Fruit fly (Drosophila melanogaster): ENCODE data around the gene KaiR1D.

The KaiR1D gene

DNA sequence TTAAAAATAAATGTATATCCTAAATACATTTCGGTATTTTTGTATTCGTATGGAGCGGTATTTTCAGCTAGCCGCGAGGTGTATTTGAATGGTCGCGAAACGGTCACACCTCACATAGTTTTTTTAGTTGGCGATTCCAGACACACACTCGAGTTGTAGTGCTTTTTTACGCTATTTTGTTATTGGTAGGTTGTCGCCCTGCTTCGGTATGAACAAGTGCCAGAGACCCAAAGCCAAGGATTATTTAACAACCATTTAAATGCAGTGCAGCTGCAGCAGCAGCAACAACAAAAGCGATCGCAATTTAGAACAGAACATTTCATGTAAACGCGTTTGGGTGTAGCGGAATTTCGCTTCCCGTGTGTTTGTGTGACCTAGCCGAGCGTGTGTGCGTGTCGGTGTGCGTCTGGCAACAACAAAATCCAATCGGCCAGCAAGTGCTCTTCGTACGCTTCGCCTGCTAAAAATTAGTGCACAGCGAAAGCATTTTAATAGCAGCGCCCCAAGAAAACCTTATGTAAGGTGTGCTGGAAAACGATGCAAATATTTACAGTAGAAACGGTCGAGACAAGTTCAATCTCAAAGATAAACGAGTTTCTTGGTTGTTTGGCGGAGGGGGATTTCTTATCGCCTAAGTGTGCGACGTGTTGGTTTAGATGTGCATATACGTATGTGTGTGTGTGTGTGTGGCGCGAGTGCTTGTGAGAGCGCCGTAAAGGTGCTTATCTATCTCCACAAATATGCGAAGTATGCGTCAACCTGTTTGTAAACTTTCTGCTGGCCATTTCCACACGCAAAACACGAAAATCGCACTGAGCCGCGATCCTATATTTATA lies 33.1 kb downstream of the KaiR1D start, which contains the start of gene Synd (continued):
- TF ChIP-seq Sox102F (GFP tag; optimal IDR thresholded peaks at IDR 0.05) (no peak), Sry-β (GFP tag; optimal IDR thresholded peaks at IDR 0.05) (no peak), zfh1 (GFP tag; IDR thresholded peaks at IDR 0.05) (no peak), dmrt11E (tag; optimal IDR thresholded peaks at IDR 0.05) (no peak), unpg (GFP tag; optimal IDR thresholded peaks at IDR 0.05) (no peak), CG11695 (GFP tag; IDR thresholded peaks at IDR 0.05) (0 out of 3 replicates have a peak, but pooled peaks have one; percentile 31), B-H1 (GFP tag; IDR thresholded peaks at IDR 0.05) (no peak), pho (GFP tag; optimal IDR thresholded peaks at IDR 0.05) (no peak), CG30020 (tag; optimal IDR thresholded peaks at IDR 0.05) (no peak), TFAM (GFP tag; optimal IDR thresholded peaks at IDR 0.05) (no peak), Gug (GFP tag; IDR thresholded peaks at IDR 0.05) (no peak), Nf-YB (GFP tag; optimal IDR thresholded peaks at IDR 0.05) (peak; percentile 15), ham (GFP tag; IDR thresholded peaks at IDR 0.05) (no peak), croc (GFP tag; conservative IDR thresholded peaks at IDR 0.05) (no peak), CG6791 (GFP tag; IDR thresholded peaks at IDR 0.05; ENCODE audit: partially characterized antibody) (no peak), CG4707 (GFP tag; optimal IDR thresholded peaks at IDR 0.05) (no peak), Rfx (GFP tag; IDR thresholded peaks at IDR 0.05) (peak; percentile 16; the same call in 1 of the 2 replicates), CG12071 (GFP tag; optimal IDR thresholded peaks at IDR 0.05) (peak; percentile 18), MTF-1 (GFP tag; optimal IDR thresholded peaks at IDR 0.05; ENCODE audit: borderline replicate concordance) (no peak), CG10267 (tag; optimal IDR thresholded peaks at IDR 0.05) (peak; percentile 32), grn (GFP tag; optimal IDR thresholded peaks at IDR 0.05) (peak; percentile 28), Dip3 (GFP tag; optimal IDR thresholded peaks at IDR 0.05) (no peak), Atf-2 (GFP tag; optimal IDR thresholded peaks at IDR 0.05) (no peak), Med (GFP tag) (peak; percentile 81), ERR (GFP tag; optimal IDR thresholded peaks at IDR 0.05) (no peak), Hr39 (optimal IDR thresholded peaks at IDR 0.05) (no peak), bigmax (GFP tag; optimal IDR thresholded peaks at IDR 0.05) (no peak), Usf (GFP tag; optimal IDR thresholded peaks at IDR 0.05) (no peak), sens (GFP tag) (peak; percentile 69), CG11398 (GFP tag; optimal IDR thresholded peaks at IDR 0.05) (peak; percentile 4), CG18262 (tag; optimal IDR thresholded peaks at IDR 0.05) (peak; percentile 10), peb (GFP tag; IDR thresholded peaks at IDR 0.05) (no peak), Chrac-16 (GFP tag; optimal IDR thresholded peaks at IDR 0.05) (no peak), CG2199 (GFP tag; IDR thresholded peaks at IDR 0.05) (no peak), CG42726 (GFP tag; IDR thresholded peaks at IDR 0.05; ENCODE audit: partially characterized antibody) (no peak), CG3847 (GFP tag; IDR thresholded peaks at IDR 0.05) (no peak), CG8944 (GFP tag; optimal IDR thresholded peaks at IDR 0.05) (no peak), CG13287 (GFP tag; IDR thresholded peaks at IDR 0.05; ENCODE audit: partially characterized antibody) (peak; percentile 45), Dp (GFP tag; optimal IDR thresholded peaks at IDR 0.05) (peak; percentile 31), hb (GFP tag; IDR thresholded peaks at IDR 0.05; ENCODE audit: partially characterized antibody) (0 out of 3 replicates have a peak, but pooled peaks have one; percentile 29), fu2 (GFP tag; optimal IDR thresholded peaks at IDR 0.05) (no peak), CG11560 (tag; IDR thresholded peaks at IDR 0.05) (no peak), gsb (GFP tag; IDR thresholded peaks at IDR 0.05) (no peak), MESR4 (GFP tag; optimal IDR thresholded peaks at IDR 0.05) (peak; percentile 92), CG12942 (GFP tag; optimal IDR thresholded peaks at IDR 0.05) (no peak), CG17186 (GFP tag; optimal IDR thresholded peaks at IDR 0.05) (no peak), HmgZ (tag; optimal IDR thresholded peaks at IDR 0.05) (peak; percentile 28), CG13894 (tag; optimal IDR thresholded peaks at IDR 0.05) (peak; percentile 3), ranshi (GFP tag; IDR thresholded peaks at IDR 0.05) (no peak), D19A (tag; optimal IDR thresholded peaks at IDR 0.05) (peak; percentile 22)

Data from whole organism, embryonic.